Worm (Caenorhabditis elegans) whole organism, late embryonic: Measurements from ENCODE around the gene K08C7.1.

Experiments used
- ama-1 ChIP-seq: fragments of 150-350 bp; optimal IDR thresholded peaks from 2 replicates; lab custom pipeline; 2014
- ceh-2 ChIP-seq: sonication (generic microtip); optimal IDR thresholded peaks from 2 replicates; lab custom pipeline; 2016; ENCODE audit warnings: missing genotype, missing genetic modification characterization, missing compliant biosample characterization
- ceh-30 ChIP-seq: fragments of 150-350 bp; optimal IDR thresholded peaks from 2 replicates; lab custom pipeline; 2014; ENCODE audit warnings: missing biosample characterization, missing genetic modification characterization
- ceh-31 ChIP-seq: sonication (generic microtip); optimal IDR thresholded peaks from 2 replicates; lab custom pipeline; 2016; ENCODE audit warnings: missing genetic modification characterization, missing compliant biosample characterization
- elt-2 ChIP-seq: sonication (generic microtip); optimal IDR thresholded peaks from 2 replicates; lab custom pipeline; 2016; ENCODE audit warnings: missing genetic modification reagents, missing genetic modification characterization, missing compliant biosample characterization
- fkh-10 ChIP-seq: fragments of 150-350 bp; optimal IDR thresholded peaks from 2 replicates; lab custom pipeline; 2014; ENCODE audit warnings: missing biosample characterization, missing genetic modification reagents, missing genetic modification characterization
- lin-11 ChIP-seq: fragments of 200-800 bp; sonication (Bioruptor generic); optimal IDR thresholded peaks from 2 replicates; lab custom pipeline; 2018; ENCODE audit warnings: mild to moderate bottlenecking, missing genetic modification characterization, missing compliant biosample characterization
- pha-4 ChIP-seq: fragments of 150-350 bp; optimal IDR thresholded peaks from 2 replicates; lab custom pipeline; 2018; ENCODE audit warnings: missing biosample characterization, missing genetic modification reagents, missing genetic modification characterization

DNA sequence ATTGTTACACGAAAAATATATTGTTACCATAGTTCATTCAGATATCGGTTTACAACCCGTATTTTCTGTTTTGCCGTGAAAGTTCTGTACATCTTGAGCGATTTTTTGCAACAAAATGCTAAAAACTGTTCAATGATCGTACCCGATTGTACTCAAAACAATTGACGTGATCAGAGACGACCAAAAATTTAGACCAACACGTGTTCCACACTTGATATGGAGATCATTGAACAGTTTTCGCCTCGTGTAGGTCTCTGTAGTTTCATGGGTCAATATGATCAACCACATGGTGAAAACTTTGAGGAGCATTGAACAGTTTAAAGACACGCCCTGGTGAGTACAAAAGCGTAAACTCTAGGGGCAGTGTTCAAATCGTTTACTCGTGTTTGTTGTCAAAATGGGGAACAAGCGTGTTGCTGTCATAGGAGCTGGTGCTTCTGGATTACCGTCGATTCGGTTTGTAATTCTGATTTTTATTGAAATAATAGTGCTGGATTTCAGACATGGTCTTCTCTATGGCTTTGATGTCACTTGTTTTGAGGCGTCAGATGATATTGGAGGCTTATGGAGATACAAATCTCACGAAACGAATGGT lies 25.6 kb downstream of the K08C7.1 start, which contains the start of gene fmo-2:
- TF ChIP-seq ceh-30 (no peak), ama-1 (lab: Kevin White, UChicago) (no peak), elt-2 (tag; lab: Kevin White, UChicago) (no peak), ceh-31 (tag; lab: Kevin White, UChicago) (no peak), ceh-2 (tag; lab: Kevin White, UChicago) (no peak), lin-11 (tag; lab: Kevin White, UChicago) (no peak), pha-4 (no peak), fkh-10 (GFP tag; lab: Kevin White, UChicago) (no peak)
